Worm (Caenorhabditis elegans) whole organism, L4 larva: Measurements from ENCODE around the gene str-248.

Experiments
- F49E8.2 ChIP-seq: sonication (generic microtip); optimal IDR thresholded peaks from 2 replicates; lab custom pipeline; 2016; ENCODE audit warnings: missing compliant biosample characterization, mild to moderate bottlenecking, missing genetic modification characterization, borderline replicate concordance
- T20F7.1 ChIP-seq: fragments of 200-800 bp; sonication (Bioruptor generic); optimal IDR thresholded peaks from 2 replicates; lab custom pipeline; 2018; ENCODE audit warnings: mild to moderate bottlenecking, missing genetic modification characterization, missing compliant biosample characterization
- T26A8.4 ChIP-seq: fragments of 200-800 bp; sonication (Bioruptor generic); IDR thresholded peaks from 2 replicates; pipeline ENCODE4 v1.3.6; 2022; ENCODE audit warnings: missing genetic modification characterization, missing compliant biosample characterization
- ZK337.2 ChIP-seq: fragments of 200-800 bp; sonication (Bioruptor generic); IDR thresholded peaks from 2 replicates; pipeline ENCODE4 v1.3.6; 2022; ENCODE audit warnings: missing genetic modification reagents, missing genetic modification characterization, missing compliant biosample characterization
- aha-1 ChIP-seq: fragments of 150-350 bp; peaks from one replicate; lab custom pipeline; 2014; ENCODE audit warnings: missing biosample characterization, missing genetic modification characterization
- arid-1 ChIP-seq: fragments of 200-800 bp; sonication (Bioruptor generic); conservative IDR thresholded peaks from 2 replicates; pipeline ENCODE4 v1.3.6; 2022; ENCODE audit warnings: missing genetic modification reagents, missing genetic modification characterization, missing compliant biosample characterization
- ceh-20 ChIP-seq: fragments of 200-800 bp; sonication (Bioruptor generic); IDR thresholded peaks from 2 replicates; pipeline ENCODE4 v1.3.6; 2022; ENCODE audit warnings: missing genetic modification reagents, missing genetic modification characterization, missing compliant biosample characterization
- ceh-44 ChIP-seq: fragments of 200-800 bp; sonication (Bioruptor generic); IDR thresholded peaks from 2 replicates; pipeline ENCODE4 v1.3.6; 2022; ENCODE audit warnings: missing genetic modification reagents, missing genetic modification characterization, missing compliant biosample characterization
- ces-1 ChIP-seq: fragments of 150-350 bp; sonication (generic microtip); optimal IDR thresholded peaks from 4 replicates; lab custom pipeline; 2014; ENCODE audit warnings: missing biosample characterization, missing genetic modification reagents, missing genetic modification characterization
- ctbp-1 ChIP-seq: fragments of 200-800 bp; sonication (Bioruptor generic); IDR thresholded peaks from 2 replicates; pipeline ENCODE4 v1.3.6; 2022; ENCODE audit warnings: missing genetic modification reagents, missing genetic modification characterization, missing compliant biosample characterization
- daf-12 ChIP-seq: fragments of 150-350 bp; optimal IDR thresholded peaks from 2 replicates; lab custom pipeline; 2014; ENCODE audit warnings: missing biosample characterization, missing genetic modification reagents, missing genetic modification characterization
- daf-19 ChIP-seq: fragments of 200-800 bp; sonication (Bioruptor generic); conservative IDR thresholded peaks from 2 replicates; pipeline ENCODE4 v1.3.6; 2022; ENCODE audit warnings: missing genetic modification characterization, missing compliant biosample characterization
- daf-8 ChIP-seq: fragments of 200-800 bp; sonication (Bioruptor generic); IDR thresholded peaks from 2 replicates; pipeline ENCODE4 v1.3.6; 2022; ENCODE audit warnings: missing genetic modification characterization, missing compliant biosample characterization
- dmd-6 ChIP-seq: fragments of 200-800 bp; sonication (Bioruptor generic); IDR thresholded peaks from 2 replicates; pipeline ENCODE4 v1.3.6; 2022; ENCODE audit warnings: missing genetic modification reagents, missing genetic modification characterization, missing compliant biosample characterization
- dpl-1 ChIP-seq: fragments of 150-350 bp; optimal IDR thresholded peaks from 2 replicates; lab custom pipeline; 2014; ENCODE audit warnings: missing biosample characterization, missing genetic modification reagents, missing genetic modification characterization
- duxl-1 ChIP-seq: sonication (generic microtip); optimal IDR thresholded peaks from 2 replicates; lab custom pipeline; 2016; ENCODE audit warnings: mild to moderate bottlenecking, missing genetic modification characterization, moderate library complexity, missing compliant biosample characterization; ENCODE audit not compliant: poor library complexity
- gei-8 ChIP-seq: fragments of 200-800 bp; sonication (Bioruptor generic); optimal IDR thresholded peaks from 2 replicates; lab custom pipeline; 2018; ENCODE audit warnings: mild to moderate bottlenecking, missing genetic modification characterization, missing compliant biosample characterization
- hlh-11 ChIP-seq: fragments of 200-800 bp; sonication (Bioruptor generic); optimal IDR thresholded peaks from 2 replicates; lab custom pipeline; 2018; ENCODE audit warnings: mild to moderate bottlenecking, missing genetic modification characterization, missing compliant biosample characterization
- hlh-30 ChIP-seq: sonication (generic microtip); optimal IDR thresholded peaks from 2 replicates; lab custom pipeline; 2017; ENCODE audit warnings: antibody characterized with exemption, mild to moderate bottlenecking, missing genetic modification characterization, missing compliant biosample characterization; ENCODE audit not compliant: insufficient read depth
- hmg-1.1 ChIP-seq: fragments of 200-800 bp; sonication (Bioruptor generic); IDR thresholded peaks from 2 replicates; pipeline ENCODE4 v1.3.6; 2022; ENCODE audit warnings: missing genetic modification reagents, missing genetic modification characterization, missing compliant biosample characterization
- jun-1 ChIP-seq: fragments of 150-350 bp; optimal IDR thresholded peaks from 2 replicates; lab custom pipeline; 2014; ENCODE audit warnings: missing biosample characterization, missing genetic modification reagents, missing genetic modification characterization
- lin-1 ChIP-seq: fragments of 200-800 bp; sonication (Bioruptor generic); IDR thresholded peaks from 2 replicates; pipeline ENCODE4 v1.3.6; 2022; ENCODE audit warnings: missing genetic modification reagents, missing genetic modification characterization, missing compliant biosample characterization
- lin-29 ChIP-seq: fragments of 200-800 bp; sonication (Bioruptor generic); IDR thresholded peaks from 2 replicates; pipeline ENCODE4 v1.3.6; 2022; ENCODE audit warnings: missing genetic modification reagents, missing genetic modification characterization, missing compliant biosample characterization
- lin-39 ChIP-seq: fragments of 150-350 bp; optimal IDR thresholded peaks from 2 replicates; lab custom pipeline; 2014; ENCODE audit warnings: missing biosample characterization, missing genetic modification reagents, missing genetic modification characterization
- lsy-2 ChIP-seq, 2 experiments: fragments of 150-350 bp in 1 of 2; sonication (generic microtip) in 1 of 2; optimal IDR thresholded peaks; 2 replicates each; lab custom pipeline; 2014 to 2017; ENCODE audit warnings: missing biosample characterization in 2 of 2, missing genetic modification characterization in 2 of 2
- madf-5 ChIP-seq, 2 experiments: fragments of 200-800 bp; sonication (Bioruptor generic); IDR thresholded peaks; 2 replicates each; pipeline ENCODE4 v1.3.6; 2022; ENCODE audit warnings: missing compliant biosample characterization in 2 of 2, missing genetic modification characterization in 2 of 2
- madf-9 ChIP-seq: fragments of 200-800 bp; sonication (Bioruptor generic); conservative IDR thresholded peaks from 2 replicates; pipeline ENCODE4 v1.3.6; 2022; ENCODE audit warnings: missing genetic modification reagents, missing genetic modification characterization, missing compliant biosample characterization
- mdl-1 ChIP-seq, 2 experiments: fragments of 150-350 bp in 1 of 2; sonication (generic microtip) in 1 of 2; optimal IDR thresholded peaks; 2 replicates each; lab custom pipeline; 2014 to 2017; ENCODE audit warnings: missing biosample characterization in 2 of 2, missing genetic modification characterization in 2 of 2
- mep-1 ChIP-seq: fragments of 150-350 bp; sonication (generic microtip); optimal IDR thresholded peaks from 3 replicates; lab custom pipeline; 2014; ENCODE audit warnings: missing biosample characterization, missing genetic modification characterization
- mes-2 ChIP-seq: sonication (generic microtip); optimal IDR thresholded peaks from 2 replicates; lab custom pipeline; 2016; ENCODE audit warnings: missing genotype, mild to moderate bottlenecking, missing genetic modification characterization, missing compliant biosample characterization; ENCODE audit not compliant: poor library complexity, severe bottlenecking
- nhr-25 ChIP-seq: sonication (generic microtip); optimal IDR thresholded peaks from 2 replicates; lab custom pipeline; 2017; ENCODE audit warnings: missing genetic modification characterization, mild to moderate bottlenecking, missing compliant biosample characterization, antibody characterized with exemption, moderate library complexity, borderline replicate concordance; ENCODE audit not compliant: insufficient read depth
- nhr-28 ChIP-seq: fragments of 150-350 bp; optimal IDR thresholded peaks from 2 replicates; lab custom pipeline; 2014; ENCODE audit warnings: missing biosample characterization, missing genetic modification characterization
- nhr-41 ChIP-seq: fragments of 200-800 bp; sonication (Bioruptor generic); IDR thresholded peaks from 2 replicates; pipeline ENCODE4 v1.3.6; 2022; ENCODE audit warnings: missing genetic modification reagents, missing genetic modification characterization, missing compliant biosample characterization
- nhr-76 ChIP-seq: fragments of 150-350 bp; optimal IDR thresholded peaks from 2 replicates; lab custom pipeline; 2014; ENCODE audit warnings: missing biosample characterization, missing genetic modification characterization
- php-3 ChIP-seq: fragments of 200-800 bp; sonication (Bioruptor generic); IDR thresholded peaks from 2 replicates; pipeline ENCODE4 v1.3.6; 2022; ENCODE audit warnings: missing genetic modification reagents, missing genetic modification characterization, missing compliant biosample characterization
- pqm-1 ChIP-seq: sonication (generic microtip); optimal IDR thresholded peaks from 2 replicates; lab custom pipeline; 2017; ENCODE audit warnings: missing biosample characterization, missing genetic modification characterization
- saeg-2 ChIP-seq: fragments of 200-800 bp; sonication (Bioruptor generic); IDR thresholded peaks from 2 replicates; pipeline ENCODE4 v1.3.6; 2022; ENCODE audit warnings: missing genetic modification reagents, missing genetic modification characterization, missing compliant biosample characterization
- set-16 ChIP-seq: fragments of 200-800 bp; sonication (Bioruptor generic); IDR thresholded peaks from 2 replicates; pipeline ENCODE4 v1.3.6; 2022; ENCODE audit warnings: missing genetic modification reagents, missing genetic modification characterization, missing compliant biosample characterization
- skn-1 ChIP-seq: fragments of 150-350 bp; optimal IDR thresholded peaks from 2 replicates; lab custom pipeline; 2014; ENCODE audit warnings: missing biosample characterization, missing genetic modification characterization
- snpc-4 ChIP-seq: fragments of 150-350 bp; optimal IDR thresholded peaks from 2 replicates; lab custom pipeline; 2014; ENCODE audit warnings: missing biosample characterization, missing genetic modification characterization
- spr-1 ChIP-seq: sonication (generic microtip); optimal IDR thresholded peaks from 2 replicates; lab custom pipeline; 2016; ENCODE audit warnings: mild to moderate bottlenecking, missing genetic modification characterization, missing compliant biosample characterization
- tra-1 ChIP-seq: fragments of 200-800 bp; sonication (Bioruptor generic); IDR thresholded peaks from 2 replicates; pipeline ENCODE4 v1.3.6; 2022; ENCODE audit warnings: missing genetic modification reagents, missing genetic modification characterization, missing compliant biosample characterization
- vab-7 ChIP-seq: fragments of 200-800 bp; sonication (Bioruptor generic); IDR thresholded peaks from 2 replicates; pipeline ENCODE4 v1.3.6; 2022; ENCODE audit warnings: missing genetic modification reagents, missing genetic modification characterization, missing compliant biosample characterization
- zfp-3 ChIP-seq: fragments of 200-800 bp; sonication (Bioruptor generic); conservative IDR thresholded peaks from 2 replicates; pipeline ENCODE4 v1.3.6; 2022; ENCODE audit warnings: missing genetic modification reagents, missing genetic modification characterization, missing compliant biosample characterization
- zip-2 ChIP-seq: fragments of 150-350 bp; optimal IDR thresholded peaks from 2 replicates; lab custom pipeline; 2014; ENCODE audit warnings: missing biosample characterization, missing genetic modification characterization
- ztf-11 ChIP-seq: fragments of 150-350 bp; optimal IDR thresholded peaks from 2 replicates; lab custom pipeline; 2014; ENCODE audit warnings: missing biosample characterization, missing genetic modification characterization

Gene str-248

DNA sequence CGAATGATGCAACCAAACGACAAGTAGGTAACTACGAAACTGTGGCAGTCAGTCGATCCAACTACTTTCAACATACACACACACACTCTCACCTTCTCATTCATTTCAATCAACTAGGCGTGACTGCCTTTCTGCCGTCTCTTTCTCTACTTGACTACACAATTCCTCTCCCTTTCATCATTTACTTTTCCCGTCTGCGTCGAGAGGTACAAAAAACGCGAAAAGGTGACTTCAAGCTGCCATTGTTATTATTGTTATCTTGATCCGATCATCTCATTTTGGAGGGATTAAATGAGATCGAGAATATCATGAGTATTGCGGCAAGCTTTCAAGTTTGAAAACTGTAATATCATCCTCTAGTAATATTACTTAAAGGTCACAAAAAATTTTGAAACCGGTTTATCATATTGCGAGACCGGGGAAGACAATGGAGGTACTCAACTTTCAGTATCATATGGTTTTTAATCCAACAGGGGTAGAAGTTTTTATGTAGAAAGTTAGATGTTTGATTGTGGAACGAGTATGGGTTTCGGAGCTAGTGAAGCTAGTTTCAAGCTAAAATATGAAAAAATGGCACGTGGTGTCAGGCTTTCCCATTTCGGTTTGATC lies 34.7 kb upstream of the str-248 start (continued):
- peak; percentile 42 for TF ChIP-seq mes-2 (tag; lab: Kevin White, UChicago)
- no peak for TF ChIP-seq ces-1 (GFP tag; lab: Kevin White, UChicago)
- TF ChIP-seq madf-9 (GFP tag; lab: Robert Waterston, UW): no peak
- TF ChIP-seq tra-1 (GFP tag; lab: Robert Waterston, UW): no peak
- no peak for TF ChIP-seq vab-7
- TF ChIP-seq ceh-20 (GFP tag; lab: Robert Waterston, UW): no peak
- peak; percentile 1 for TF ChIP-seq pqm-1
- peak; percentile 55 for TF ChIP-seq mep-1 (tag; lab: Kevin White, UChicago)
- TF ChIP-seq zip-2 (tag; lab: Kevin White, UChicago): no peak
- TF ChIP-seq ztf-11 (tag; lab: Kevin White, UChicago): no peak
- TF ChIP-seq duxl-1 (tag; lab: Kevin White, UChicago): no peak
- TF ChIP-seq mdl-1 (tag; optimal IDR thresholded peaks at IDR 0.05; lab: Kevin White, UChicago): peak in 1 of 2 experiments; percentile 36
- no peak for TF ChIP-seq ceh-44 (GFP tag; lab: Robert Waterston, UW)
- no peak for TF ChIP-seq ZK337.2 (GFP tag; lab: Robert Waterston, UW)
- no peak for TF ChIP-seq set-16 (GFP tag; lab: Robert Waterston, UW)
- peak; percentile 55 for TF ChIP-seq dmd-6 (GFP tag; lab: Robert Waterston, UW)
- TF ChIP-seq lsy-2 (tag; optimal IDR thresholded peaks at IDR 0.05; lab: Kevin White, UChicago): peak in 1 of 2 experiments; percentile 42
- no peak for TF ChIP-seq skn-1
- peak; percentile 73 for TF ChIP-seq hlh-30
- no peak for TF ChIP-seq saeg-2
- no peak for TF ChIP-seq gei-8 (GFP tag; lab: Kevin White, UChicago)
- no peak for TF ChIP-seq lin-39 (tag; lab: Kevin White, UChicago)
- no peak for TF ChIP-seq F49E8.2
- no peak for TF ChIP-seq spr-1 (tag; lab: Kevin White, UChicago)
- TF ChIP-seq daf-19 (GFP tag; lab: Robert Waterston, UW): no peak
- no peak; the same call in 1 of the 2 replicates for TF ChIP-seq hmg-1.1 (GFP tag; lab: Robert Waterston, UW)
- TF ChIP-seq T20F7.1: peak; percentile 38
- TF ChIP-seq dpl-1 (GFP tag; lab: Kevin White, UChicago): no peak
- no peak for TF ChIP-seq jun-1 (tag; lab: Kevin White, UChicago)
- no peak for TF ChIP-seq daf-8 (GFP tag; lab: Robert Waterston, UW)

DNA sequence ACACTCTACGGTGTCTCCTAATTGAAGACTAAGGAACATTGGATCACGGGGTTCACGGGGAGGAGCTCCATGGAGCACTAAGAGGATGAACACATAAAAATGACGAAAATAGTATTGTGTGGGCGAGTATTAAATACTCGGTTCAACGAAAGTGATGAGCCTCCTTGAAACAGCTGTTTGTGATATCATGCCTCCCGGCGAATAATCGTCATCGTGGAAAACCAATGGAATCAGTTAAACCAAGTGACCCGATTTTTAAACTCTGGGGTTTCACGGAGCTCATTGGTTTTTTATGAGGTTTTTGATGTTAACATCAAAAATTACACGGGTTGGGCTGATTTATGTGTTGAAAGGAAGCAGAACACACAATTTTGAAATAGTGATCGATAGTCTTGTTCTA lies 32.1 kb upstream of the str-248 start:
- TF ChIP-seq T26A8.4 (GFP tag; lab: Robert Waterston, UW) (peak; percentile 17; the same call in 1 of the 2 replicates), tra-1 (GFP tag; lab: Robert Waterston, UW) (0 out of 2 replicates have a peak, but pooled peaks have one; percentile 32), aha-1 (peak; percentile 80), madf-5 (GFP tag; IDR thresholded peaks at IDR 0.05; lab: Robert Waterston, UW) (no peak)

DNA sequence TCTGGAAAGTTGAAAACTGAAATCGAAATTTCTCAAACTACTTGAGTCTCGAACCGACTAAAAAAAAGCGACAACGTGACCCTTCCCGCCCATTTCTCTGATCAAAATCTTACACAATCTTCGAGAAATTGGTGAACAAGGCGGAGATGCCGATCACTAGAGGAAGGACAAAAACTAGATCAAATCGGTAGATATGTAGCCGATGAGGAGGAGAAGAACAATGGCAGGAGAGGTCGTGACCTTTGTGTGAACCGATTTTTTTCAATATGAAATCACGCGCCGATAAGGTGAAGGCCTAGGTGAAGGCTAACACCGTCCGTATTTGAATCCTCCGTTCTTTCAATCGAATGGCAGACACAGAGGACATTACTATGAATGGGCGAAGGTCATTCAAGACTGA lies 31.6 kb upstream of the str-248 start:
- TF ChIP-seq arid-1 (GFP tag; lab: Robert Waterston, UW): no peak
- no peak for TF ChIP-seq php-3 (GFP tag; lab: Robert Waterston, UW)
- peak; percentile 20 for TF ChIP-seq nhr-28 (tag; lab: Kevin White, UChicago)
- TF ChIP-seq hlh-30: peak; percentile 55
- no peak for TF ChIP-seq ceh-44 (GFP tag; lab: Robert Waterston, UW)
- no peak for TF ChIP-seq ZK337.2 (GFP tag; lab: Robert Waterston, UW)
- TF ChIP-seq tra-1 (GFP tag; lab: Robert Waterston, UW): 0 out of 2 replicates have a peak, but pooled peaks have one; percentile 7
- no peak for TF ChIP-seq duxl-1 (tag; lab: Kevin White, UChicago)
- peak; percentile 10 for TF ChIP-seq hlh-11
- TF ChIP-seq snpc-4 (tag; lab: Kevin White, UChicago): no peak
- no peak for TF ChIP-seq spr-1 (tag; lab: Kevin White, UChicago)
- TF ChIP-seq lin-39 (tag; lab: Kevin White, UChicago): no peak
- TF ChIP-seq daf-12: no peak
- TF ChIP-seq zfp-3 (GFP tag; lab: Robert Waterston, UW): no peak
- no peak for TF ChIP-seq lin-1 (GFP tag; lab: Robert Waterston, UW)
- no peak for TF ChIP-seq lin-29 (GFP tag; lab: Robert Waterston, UW)
- TF ChIP-seq nhr-41: 0 out of 2 replicates have a peak, but pooled peaks have one; percentile 6
- no peak for TF ChIP-seq nhr-76
- peak; percentile 44 for TF ChIP-seq mep-1 (tag; lab: Kevin White, UChicago)
- TF ChIP-seq nhr-25 (tag; lab: Kevin White, UChicago): peak; percentile 94
- TF ChIP-seq ceh-20 (GFP tag; lab: Robert Waterston, UW): no peak
- TF ChIP-seq ctbp-1 (GFP tag; lab: Robert Waterston, UW): no peak
